Fruit fly (Drosophila melanogaster) whole organism: ENCODE results near the gene TwdlV.

Experiments used
- EcR ChIP-seq, 2 experiments: fragments of >200 bp; optimal IDR thresholded peaks; 2 replicates each; lab custom pipeline; 2017; ENCODE audit warnings: missing biosample characterization in 2 of 2, missing genetic modification characterization in 2 of 2, missing genetic modification reagents in 2 of 2
- pan ChIP-seq: fragments of >200 bp; optimal IDR thresholded peaks from 2 replicates; lab custom pipeline; 2017

DNA sequence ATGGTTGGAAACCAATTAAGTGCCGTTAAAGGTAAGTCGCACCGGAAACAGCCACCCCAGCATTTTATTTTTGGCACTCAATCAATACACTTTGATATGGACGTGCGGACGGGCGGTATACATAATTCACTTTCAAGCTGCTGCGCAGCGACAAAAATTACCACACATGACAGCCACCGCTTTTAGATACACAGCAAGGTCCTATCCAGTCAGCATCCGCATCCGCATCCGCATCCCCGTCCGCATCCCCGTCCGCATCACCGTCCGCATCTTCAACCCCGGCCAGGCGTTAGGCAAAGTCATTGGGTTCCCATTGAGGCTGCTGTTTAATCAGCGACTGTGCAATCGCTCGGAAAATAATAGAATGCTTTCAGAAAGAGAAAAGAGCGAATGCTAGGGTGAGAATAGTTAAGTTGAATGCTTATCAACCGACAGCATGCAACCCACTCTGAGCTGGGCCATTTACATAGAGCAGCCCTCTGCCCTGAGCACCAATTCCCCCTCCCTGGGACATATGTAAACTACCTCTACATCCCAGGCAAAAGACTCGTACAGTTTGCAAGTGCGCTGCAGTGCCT is 30.0 kb downstream of the TwdlV start:
- TF ChIP-seq EcR (GFP tag; optimal IDR thresholded peaks at IDR 0.05; lab: Kevin White, UChicago) (no peak), pan (lab: Kevin White, UChicago) (no peak)
